Worm (Caenorhabditis elegans) whole organism, L4 larva: ENCODE data around the gene abhd-12.

Source experiments
- F37D6.2 ChIP-seq: sonication (generic microtip); optimal IDR thresholded peaks from 2 replicates; lab custom pipeline; 2016; ENCODE audit warnings: mild to moderate bottlenecking, missing genetic modification characterization, missing compliant biosample characterization
- F44E2.7 ChIP-seq: fragments of 200-800 bp; sonication (Bioruptor generic); IDR thresholded peaks from 2 replicates; pipeline ENCODE4 v2.1.2; 2022; ENCODE audit warnings: missing genetic modification characterization, missing compliant biosample characterization
- F49E8.2 ChIP-seq: sonication (generic microtip); optimal IDR thresholded peaks from 2 replicates; lab custom pipeline; 2016; ENCODE audit warnings: missing compliant biosample characterization, mild to moderate bottlenecking, missing genetic modification characterization, borderline replicate concordance
- R02D3.7 ChIP-seq: fragments of 150-350 bp; sonication (generic microtip); optimal IDR thresholded peaks from 3 replicates; lab custom pipeline; 2014; ENCODE audit warnings: missing biosample characterization, missing genetic modification characterization
- T20F7.1 ChIP-seq: fragments of 200-800 bp; sonication (Bioruptor generic); optimal IDR thresholded peaks from 2 replicates; lab custom pipeline; 2018; ENCODE audit warnings: mild to moderate bottlenecking, missing genetic modification characterization, missing compliant biosample characterization
- Y48G9A.11 ChIP-seq: fragments of 200-800 bp; sonication (Bioruptor generic); IDR thresholded peaks from 2 replicates; pipeline ENCODE4 v1.3.6; 2022; ENCODE audit warnings: missing genetic modification reagents, missing genetic modification characterization, missing compliant biosample characterization
- Y5F2A.4 ChIP-seq: fragments of 200-800 bp; sonication (Bioruptor generic); optimal IDR thresholded peaks from 2 replicates; lab custom pipeline; 2018; ENCODE audit warnings: mild to moderate bottlenecking, missing genetic modification characterization, missing compliant biosample characterization
- Y75B8A.6 ChIP-seq: fragments of 200-800 bp; sonication (Bioruptor generic); IDR thresholded peaks from 2 replicates; pipeline ENCODE4 v1.3.6; 2022; ENCODE audit warnings: missing genetic modification reagents, missing genetic modification characterization, missing compliant biosample characterization
- aha-1 ChIP-seq: fragments of 150-350 bp; peaks from one replicate; lab custom pipeline; 2014; ENCODE audit warnings: missing biosample characterization, missing genetic modification characterization
- aly-2 ChIP-seq: sonication (generic microtip); optimal IDR thresholded peaks from 2 replicates; lab custom pipeline; 2018; ENCODE audit warnings: missing biosample characterization, missing genetic modification characterization
- ama-1 ChIP-seq: fragments of 150-350 bp; optimal IDR thresholded peaks from 2 replicates; lab custom pipeline; 2014; ENCODE audit warnings: inconsistent platforms, mixed read lengths
- ceh-44 ChIP-seq: fragments of 200-800 bp; sonication (Bioruptor generic); IDR thresholded peaks from 2 replicates; pipeline ENCODE4 v1.3.6; 2022; ENCODE audit warnings: missing genetic modification reagents, missing genetic modification characterization, missing compliant biosample characterization
- ceh-82 ChIP-seq: sonication (generic microtip); optimal IDR thresholded peaks from 2 replicates; lab custom pipeline; 2017; ENCODE audit warnings: missing biosample characterization, missing genetic modification characterization
- ctbp-1 ChIP-seq: fragments of 200-800 bp; sonication (Bioruptor generic); IDR thresholded peaks from 2 replicates; pipeline ENCODE4 v1.3.6; 2022; ENCODE audit warnings: missing genetic modification reagents, missing genetic modification characterization, missing compliant biosample characterization
- daf-16 ChIP-seq, 3 experiments: sonication (generic microtip); optimal IDR thresholded peaks; 2 replicates each; lab custom pipeline; 2016 to 2017; ENCODE audit warnings: missing genetic modification characterization in 3 of 3, missing genetic modification reagents in 3 of 3, mild to moderate bottlenecking in 2 of 3, missing compliant biosample characterization in 2 of 3, missing biosample characterization in 1 of 3, moderate library complexity in 1 of 3
- daf-19 ChIP-seq: fragments of 200-800 bp; sonication (Bioruptor generic); conservative IDR thresholded peaks from 2 replicates; pipeline ENCODE4 v1.3.6; 2022; ENCODE audit warnings: missing genetic modification characterization, missing compliant biosample characterization
- dmd-8 ChIP-seq: fragments of 200-800 bp; sonication (Bioruptor generic); IDR thresholded peaks from 2 replicates; pipeline ENCODE4 v1.3.6; 2022; ENCODE audit warnings: missing genetic modification characterization, missing compliant biosample characterization
- dmd-9 ChIP-seq: fragments of 200-800 bp; sonication (Bioruptor generic); IDR thresholded peaks from 2 replicates; pipeline ENCODE4 v1.3.6; 2022; ENCODE audit warnings: missing genetic modification reagents, missing genetic modification characterization, missing compliant biosample characterization
- dpl-1 ChIP-seq: fragments of 150-350 bp; optimal IDR thresholded peaks from 2 replicates; lab custom pipeline; 2014; ENCODE audit warnings: missing biosample characterization, missing genetic modification reagents, missing genetic modification characterization
- dve-1 ChIP-seq: sonication (generic microtip); optimal IDR thresholded peaks from 2 replicates; lab custom pipeline; 2017; ENCODE audit warnings: antibody characterized with exemption, mild to moderate bottlenecking, missing genetic modification characterization, missing compliant biosample characterization; ENCODE audit not compliant: insufficient read depth
- egl-43 ChIP-seq: fragments of 200-800 bp; sonication (Bioruptor generic); IDR thresholded peaks from 2 replicates; pipeline ENCODE4 v1.3.6; 2022; ENCODE audit warnings: missing genetic modification reagents, missing genetic modification characterization, missing compliant biosample characterization
- fos-1 ChIP-seq: fragments of 150-350 bp; optimal IDR thresholded peaks from 2 replicates; lab custom pipeline; 2014; ENCODE audit warnings: missing biosample characterization, missing genetic modification characterization
- hif-1 ChIP-seq, 2 experiments: sonication (generic microtip); optimal IDR thresholded peaks; 2 replicates each; lab custom pipeline; 2016 to 2017; ENCODE audit warnings: missing compliant biosample characterization in 2 of 2, missing genetic modification characterization in 2 of 2, missing genetic modification reagents in 2 of 2, missing genotype in 2 of 2, mild to moderate bottlenecking in 1 of 2
- lin-15B ChIP-seq: fragments of 150-350 bp; sonication (generic microtip); optimal IDR thresholded peaks from 3 replicates; lab custom pipeline; 2014; ENCODE audit warnings: missing biosample characterization, missing genetic modification characterization
- mep-1 ChIP-seq: fragments of 150-350 bp; sonication (generic microtip); optimal IDR thresholded peaks from 3 replicates; lab custom pipeline; 2014; ENCODE audit warnings: missing biosample characterization, missing genetic modification characterization
- mes-2 ChIP-seq: sonication (generic microtip); optimal IDR thresholded peaks from 2 replicates; lab custom pipeline; 2016; ENCODE audit warnings: missing genotype, mild to moderate bottlenecking, missing genetic modification characterization, missing compliant biosample characterization; ENCODE audit not compliant: poor library complexity, severe bottlenecking
- mxl-3 ChIP-seq: fragments of 200-800 bp; sonication (Bioruptor generic); optimal IDR thresholded peaks from 2 replicates; lab custom pipeline; 2018; ENCODE audit warnings: mild to moderate bottlenecking, missing genetic modification characterization, missing compliant biosample characterization
- nhr-10 ChIP-seq: fragments of 150-350 bp; optimal IDR thresholded peaks from 2 replicates; lab custom pipeline; 2014; ENCODE audit warnings: missing biosample characterization, missing genetic modification characterization
- nhr-102 ChIP-seq: sonication (generic microtip); optimal IDR thresholded peaks from 2 replicates; lab custom pipeline; 2016; ENCODE audit warnings: mild to moderate bottlenecking, missing genetic modification characterization, moderate library complexity, missing compliant biosample characterization
- nhr-11 ChIP-seq: fragments of 150-350 bp; optimal IDR thresholded peaks from 2 replicates; lab custom pipeline; 2014; ENCODE audit warnings: missing biosample characterization, missing genetic modification characterization
- nhr-25 ChIP-seq: sonication (generic microtip); optimal IDR thresholded peaks from 2 replicates; lab custom pipeline; 2017; ENCODE audit warnings: missing genetic modification characterization, mild to moderate bottlenecking, missing compliant biosample characterization, antibody characterized with exemption, moderate library complexity, borderline replicate concordance; ENCODE audit not compliant: insufficient read depth
- nhr-28 ChIP-seq: fragments of 150-350 bp; optimal IDR thresholded peaks from 2 replicates; lab custom pipeline; 2014; ENCODE audit warnings: missing biosample characterization, missing genetic modification characterization
- nhr-48 ChIP-seq: sonication (generic microtip); optimal IDR thresholded peaks from 2 replicates; lab custom pipeline; 2016; ENCODE audit warnings: mild to moderate bottlenecking, missing genetic modification characterization, missing compliant biosample characterization
- php-3 ChIP-seq: fragments of 200-800 bp; sonication (Bioruptor generic); IDR thresholded peaks from 2 replicates; pipeline ENCODE4 v1.3.6; 2022; ENCODE audit warnings: missing genetic modification reagents, missing genetic modification characterization, missing compliant biosample characterization
- sdz-12 ChIP-seq: fragments of 200-800 bp; sonication (Bioruptor generic); optimal IDR thresholded peaks from 2 replicates; lab custom pipeline; 2018; ENCODE audit warnings: mild to moderate bottlenecking, missing genetic modification characterization, missing compliant biosample characterization
- set-16 ChIP-seq: fragments of 200-800 bp; sonication (Bioruptor generic); IDR thresholded peaks from 2 replicates; pipeline ENCODE4 v1.3.6; 2022; ENCODE audit warnings: missing genetic modification reagents, missing genetic modification characterization, missing compliant biosample characterization
- skn-1 ChIP-seq: fragments of 150-350 bp; optimal IDR thresholded peaks from 2 replicates; lab custom pipeline; 2014; ENCODE audit warnings: missing biosample characterization, missing genetic modification characterization
- spr-3 ChIP-seq: fragments of 200-800 bp; sonication (Bioruptor generic); optimal IDR thresholded peaks from 2 replicates; lab custom pipeline; 2018; ENCODE audit warnings: mild to moderate bottlenecking, missing genetic modification characterization, missing compliant biosample characterization
- unc-62 ChIP-seq, 3 experiments: fragments of 150-350 bp in 1 of 3; sonication (generic microtip); optimal IDR thresholded peaks in 2 of 3; peaks in 1 of 3; 1 replicate in 1 of 3; 2 replicates in 2 of 3; lab custom pipeline; 2014 to 2017; ENCODE audit warnings: missing biosample characterization in 3 of 3, missing genetic modification characterization in 3 of 3, missing genetic modification reagents in 3 of 3, missing genotype in 1 of 3
- zag-1 ChIP-seq: fragments of 150-350 bp; optimal IDR thresholded peaks from 2 replicates; lab custom pipeline; 2014; ENCODE audit warnings: missing biosample characterization, missing genetic modification characterization
- zfp-2 ChIP-seq: sonication (generic microtip); optimal IDR thresholded peaks from 2 replicates; lab custom pipeline; 2016; ENCODE audit warnings: mild to moderate bottlenecking, missing genetic modification characterization, missing compliant biosample characterization
- zip-2 ChIP-seq: fragments of 150-350 bp; optimal IDR thresholded peaks from 2 replicates; lab custom pipeline; 2014; ENCODE audit warnings: missing biosample characterization, missing genetic modification characterization

The abhd-12 gene

ce11 chrV:7946229-7946628 is 37.5 kb upstream of the abhd-12 start:
- TF ChIP-seq lin-15B (no peak), aha-1 (tag; lab: Kevin White, UChicago) (peak; percentile 91), unc-62 (GFP tag; optimal IDR thresholded peaks at IDR 0.05 in 1 of 2; lab: Kevin White, UChicago) (peak in 1 of 2 experiments; percentile 81), unc-62 (tag; optimal IDR thresholded peaks at IDR 0.05; lab: Kevin White, UChicago) (no peak)

- TF ChIP-seq mxl-3 (GFP tag; lab: Kevin White, UChicago): no peak
- no peak for TF ChIP-seq mep-1 (tag; lab: Kevin White, UChicago)
- no peak for TF ChIP-seq nhr-10 (tag; lab: Kevin White, UChicago)
- no peak for TF ChIP-seq nhr-28
- TF ChIP-seq zag-1 (tag; lab: Kevin White, UChicago): no peak
- TF ChIP-seq spr-3: no peak
- no peak for TF ChIP-seq nhr-25 (tag; lab: Kevin White, UChicago)
- no peak for TF ChIP-seq F37D6.2 (tag; lab: Kevin White, UChicago)
- TF ChIP-seq R02D3.7 (tag; lab: Kevin White, UChicago): no peak
- no peak for TF ChIP-seq Y5F2A.4 (GFP tag; lab: Kevin White, UChicago)
Observed at ce11 chrV:7952855-7953254, 30.8 kb upstream of the abhd-12 start, which contains the start of gene clec-216. Gene clec-216, minus strand, starts transcription at chrV:7952955.

- TF ChIP-seq F49E8.2 (tag; lab: Kevin White, UChicago): no peak
- TF ChIP-seq ceh-44 (GFP tag; lab: Robert Waterston, UW): no peak
- no peak for TF ChIP-seq Y48G9A.11 (GFP tag; lab: Robert Waterston, UW)
- TF ChIP-seq ctbp-1 (GFP tag; lab: Robert Waterston, UW): no peak
- no peak for TF ChIP-seq ama-1 (lab: Kevin White, UChicago)
Observed at ce11 chrV:7954552-7954951, 29.1 kb upstream of the abhd-12 start, which contains the start of gene F26D11.13. Gene F26D11.13, minus strand, starts transcription at chrV:7954652.

- TF ChIP-seq dmd-8 (GFP tag; lab: Robert Waterston, UW): no peak
- no peak for TF ChIP-seq nhr-10 (tag; lab: Kevin White, UChicago)
- no peak for TF ChIP-seq dmd-9 (GFP tag; lab: Robert Waterston, UW)
- 0 out of 2 replicates have a peak, but pooled peaks have one; percentile 17 for TF ChIP-seq php-3 (GFP tag; lab: Robert Waterston, UW)
- TF ChIP-seq daf-19 (GFP tag; lab: Robert Waterston, UW): no peak
- no peak for TF ChIP-seq F49E8.2 (tag; lab: Kevin White, UChicago)
- peak in 1 of 2 experiments; percentile 83 for TF ChIP-seq unc-62 (GFP tag; optimal IDR thresholded peaks at IDR 0.05 in 1 of 2; lab: Kevin White, UChicago)
- no peak for TF ChIP-seq unc-62 (tag; optimal IDR thresholded peaks at IDR 0.05; lab: Kevin White, UChicago)
- no peak for TF ChIP-seq ceh-44 (GFP tag; lab: Robert Waterston, UW)
- peak; percentile 38 for TF ChIP-seq dve-1 (tag; lab: Kevin White, UChicago)
- no peak for TF ChIP-seq hif-1 (tag; optimal IDR thresholded peaks at IDR 0.05; lab: Kevin White, UChicago)
- TF ChIP-seq skn-1 (tag; lab: Kevin White, UChicago): no peak
- TF ChIP-seq mes-2 (tag; lab: Kevin White, UChicago): no peak
- no peak for TF ChIP-seq Y5F2A.4 (GFP tag; lab: Kevin White, UChicago)
- TF ChIP-seq zfp-2 (tag; lab: Kevin White, UChicago): no peak
- TF ChIP-seq nhr-11 (tag; lab: Kevin White, UChicago): no peak
- peak; percentile 15 for TF ChIP-seq T20F7.1 (GFP tag; lab: Kevin White, UChicago)
- no peak for TF ChIP-seq lin-15B
- no peak for TF ChIP-seq F37D6.2 (tag; lab: Kevin White, UChicago)
- TF ChIP-seq nhr-28: peak; percentile 10
- no peak for TF ChIP-seq fos-1
- no peak for TF ChIP-seq spr-3
- TF ChIP-seq aly-2 (tag; lab: Kevin White, UChicago): no peak
- TF ChIP-seq Y75B8A.6 (GFP tag; lab: Robert Waterston, UW): no peak
- TF ChIP-seq set-16 (GFP tag; lab: Robert Waterston, UW): no peak
- TF ChIP-seq daf-16 (GFP tag; optimal IDR thresholded peaks at IDR 0.05; lab: Kevin White, UChicago): no peak
- TF ChIP-seq daf-16 (tag; optimal IDR thresholded peaks at IDR 0.05; lab: Kevin White, UChicago): peak; percentile 67
- no peak for TF ChIP-seq zip-2 (tag; lab: Kevin White, UChicago)
- TF ChIP-seq nhr-102 (tag; lab: Kevin White, UChicago): no peak
- no peak for TF ChIP-seq egl-43
- TF ChIP-seq ceh-82 (tag; lab: Kevin White, UChicago): no peak
- TF ChIP-seq F44E2.7: no peak
- no peak for TF ChIP-seq zag-1 (tag; lab: Kevin White, UChicago)
- peak; percentile 69 for TF ChIP-seq dpl-1
- TF ChIP-seq nhr-48 (tag; lab: Kevin White, UChicago): no peak
- TF ChIP-seq mep-1 (tag; lab: Kevin White, UChicago): no peak
- TF ChIP-seq sdz-12 (GFP tag; lab: Kevin White, UChicago): no peak
Observed at ce11 chrV:7955168-7955567, 28.5 kb upstream of the abhd-12 start, which contains the start of gene F26D11.12. Gene F26D11.12, minus strand, starts transcription at chrV:7955312.
